Fruit fly (Drosophila melanogaster) S2 (cell line): ENCODE data around the gene ich.

Experiments
- CG8478 ChIP-seq: fragments of >200 bp; optimal IDR thresholded peaks from 2 replicates; lab custom pipeline; 2018
- CTCF ChIP-seq, 2 experiments: fragments of >200 bp; optimal IDR thresholded peaks; 2 replicates each; lab custom pipeline; 2018

- no peak for TF ChIP-seq CG8478
- TF ChIP-seq CTCF (optimal IDR thresholded peaks at IDR 0.05; lab: Kevin White, UChicago) = no peak
These were observed 18.6 kb upstream of the ich start for dm6 chr3R:8981209-8981996.
